Worm (Caenorhabditis elegans): ENCODE data around the gene C14B1.12.

Gene C14B1.12

ce11 chrIII:3764584-3764983 lies 39.8 kb upstream of the C14B1.12 start:
- TF ChIP-seq mab-5 (tag; optimal IDR thresholded peaks at IDR 0.05) (no peak), elt-3 (tag; optimal IDR thresholded peaks at IDR 0.05) (no peak), lin-13 (tag; optimal IDR thresholded peaks at IDR 0.05) (no peak), mls-2 (tag; optimal IDR thresholded peaks at IDR 0.05) (no peak), cnd-1 (tag; optimal IDR thresholded peaks at IDR 0.05) (no peak), hlh-1 (tag; optimal IDR thresholded peaks at IDR 0.05) (no peak), nhr-28 (tag; optimal IDR thresholded peaks at IDR 0.05) (no peak), lin-32 (GFP tag; optimal IDR thresholded peaks at IDR 0.05) (no peak)

- no peak for TF ChIP-seq cnd-1 (tag; optimal IDR thresholded peaks at IDR 0.05)
- TF ChIP-seq elt-3 (tag; optimal IDR thresholded peaks at IDR 0.05), result no peak
- no peak for TF ChIP-seq unc-39 (tag; optimal IDR thresholded peaks at IDR 0.05)
- TF ChIP-seq ces-1 (GFP tag; optimal IDR thresholded peaks at IDR 0.05), result no peak
- TF ChIP-seq bed-3 (GFP tag; optimal IDR thresholded peaks at IDR 0.05), result no peak
- no peak for TF ChIP-seq nhr-237 (tag; optimal IDR thresholded peaks at IDR 0.05)
- TF ChIP-seq elt-1 (tag; optimal IDR thresholded peaks at IDR 0.05; ENCODE audit: borderline replicate concordance, insufficient read depth), result no peak
- TF ChIP-seq drap-1 (GFP tag; optimal IDR thresholded peaks at IDR 0.05), result no peak
- no peak for TF ChIP-seq lsy-2 (tag; optimal IDR thresholded peaks at IDR 0.05)
- no peak for TF ChIP-seq ham-2 (GFP tag; optimal IDR thresholded peaks at IDR 0.05)
- TF ChIP-seq unc-62 (GFP tag; optimal IDR thresholded peaks at IDR 0.05), result no peak
- no peak for TF ChIP-seq blmp-1 (tag; optimal IDR thresholded peaks at IDR 0.05)
- TF ChIP-seq nhr-76 (tag; optimal IDR thresholded peaks at IDR 0.05), result no peak
- no peak for TF ChIP-seq mep-1 (tag; optimal IDR thresholded peaks at IDR 0.05)
- TF ChIP-seq nhr-28 (tag; optimal IDR thresholded peaks at IDR 0.05), result no peak
- TF ChIP-seq ceh-83 (GFP tag; optimal IDR thresholded peaks at IDR 0.05), result no peak
- no peak for TF ChIP-seq snpc-4 (tag; optimal IDR thresholded peaks at IDR 0.05)
- TF ChIP-seq ceh-43 (GFP tag; optimal IDR thresholded peaks at IDR 0.05), result no peak
- no peak for TF ChIP-seq ceh-39 (tag; optimal IDR thresholded peaks at IDR 0.05)
- TF ChIP-seq zip-8 (tag; optimal IDR thresholded peaks at IDR 0.05), result no peak
These were observed 39.3 kb upstream of the C14B1.12 start for ce11 chrIII:3764043-3764442.

ce11 chrIII:3759312-3759711 lies 34.5 kb upstream of the C14B1.12 start, which contains the start of gene arcp-1:
TSS of gene arcp-1 (minus strand) at chrIII:3759412.
- no peak for TF ChIP-seq lin-13 (tag; optimal IDR thresholded peaks at IDR 0.05)
- TF ChIP-seq ham-2 (GFP tag; optimal IDR thresholded peaks at IDR 0.05), result no peak
- no peak for TF ChIP-seq flh-1 (GFP tag; optimal IDR thresholded peaks at IDR 0.05)
- no peak for TF ChIP-seq mep-1 (tag; optimal IDR thresholded peaks at IDR 0.05)
- no peak for TF ChIP-seq blmp-1 (tag; optimal IDR thresholded peaks at IDR 0.05)
- no peak for TF ChIP-seq unc-120 (tag; optimal IDR thresholded peaks at IDR 0.05; ENCODE audit: poor library complexity, severe bottlenecking)

- TF ChIP-seq mls-2 (tag; optimal IDR thresholded peaks at IDR 0.05), result no peak
- TF ChIP-seq cnd-1 (tag; optimal IDR thresholded peaks at IDR 0.05), result no peak
- no peak for TF ChIP-seq ztf-11 (tag; optimal IDR thresholded peaks at IDR 0.05)
- TF ChIP-seq flh-1 (GFP tag; optimal IDR thresholded peaks at IDR 0.05), result no peak
- no peak for TF ChIP-seq unc-62 (GFP tag; optimal IDR thresholded peaks at IDR 0.05)
- TF ChIP-seq nhr-28 (tag; optimal IDR thresholded peaks at IDR 0.05), result no peak
- TF ChIP-seq elt-1 (tag; optimal IDR thresholded peaks at IDR 0.05; ENCODE audit: borderline replicate concordance, insufficient read depth), result no peak
- TF ChIP-seq ceh-43 (GFP tag; optimal IDR thresholded peaks at IDR 0.05), result no peak
- no peak for TF ChIP-seq pha-4 (tag; optimal IDR thresholded peaks at IDR 0.05)
These were observed 20.4 kb upstream of the C14B1.12 start, which contains the start of gene lin-48 for ce11 chrIII:3745138-3745537. TSS of gene lin-48 (plus strand) at chrIII:3745438.

ce11 chrIII:3743367-3743766 lies 18.6 kb upstream of the C14B1.12 start:
- TF ChIP-seq nhr-237 (tag; optimal IDR thresholded peaks at IDR 0.05) (no peak), ceh-83 (GFP tag; optimal IDR thresholded peaks at IDR 0.05) (no peak), nhr-28 (tag; optimal IDR thresholded peaks at IDR 0.05) (no peak), zip-8 (tag; optimal IDR thresholded peaks at IDR 0.05) (no peak), ces-1 (GFP tag; optimal IDR thresholded peaks at IDR 0.05) (no peak), elt-3 (tag; optimal IDR thresholded peaks at IDR 0.05) (no peak)

- TF ChIP-seq nhr-2 (tag; optimal IDR thresholded peaks at IDR 0.05), result no peak
- TF ChIP-seq ceh-43 (GFP tag; optimal IDR thresholded peaks at IDR 0.05), result no peak
- no peak for TF ChIP-seq lsy-2 (tag; optimal IDR thresholded peaks at IDR 0.05)
- TF ChIP-seq hlh-1 (tag; optimal IDR thresholded peaks at IDR 0.05), result no peak
- TF ChIP-seq sem-2 (GFP tag; optimal IDR thresholded peaks at IDR 0.05), result no peak
- no peak for TF ChIP-seq pha-4 (tag; optimal IDR thresholded peaks at IDR 0.05)
- no peak for TF ChIP-seq snpc-4 (tag; optimal IDR thresholded peaks at IDR 0.05)
- TF ChIP-seq elt-3 (tag; optimal IDR thresholded peaks at IDR 0.05), result no peak
- no peak for TF ChIP-seq bed-3 (GFP tag; optimal IDR thresholded peaks at IDR 0.05)
- TF ChIP-seq ham-2 (GFP tag; optimal IDR thresholded peaks at IDR 0.05), result no peak
- no peak for TF ChIP-seq blmp-1 (tag; optimal IDR thresholded peaks at IDR 0.05)
- TF ChIP-seq ceh-83 (GFP tag; optimal IDR thresholded peaks at IDR 0.05), result no peak
- no peak for TF ChIP-seq tbx-8 (GFP tag; optimal IDR thresholded peaks at IDR 0.05)
- TF ChIP-seq nhr-237 (tag; optimal IDR thresholded peaks at IDR 0.05), result no peak
- TF ChIP-seq ceh-39 (tag; optimal IDR thresholded peaks at IDR 0.05), result no peak
- TF ChIP-seq drap-1 (GFP tag; optimal IDR thresholded peaks at IDR 0.05), result no peak
- TF ChIP-seq ztf-11 (tag; optimal IDR thresholded peaks at IDR 0.05), result no peak
These were observed 17.3 kb upstream of the C14B1.12 start for ce11 chrIII:3742090-3742489.
